Fruit fly (Drosophila melanogaster): ENCODE results near the gene Edem2.

Edem2 gene

dm6 chr2L:13164994-13165801 is 26.8 kb upstream of the Edem2 start, which contains the start of gene Sirt1 (continued):
- TF ChIP-seq unc-4 (GFP tag; IDR thresholded peaks at IDR 0.05; ENCODE audit: partially characterized antibody) (no peak), aop (GFP tag; IDR thresholded peaks at IDR 0.05) (no peak), Oli (tag; optimal IDR thresholded peaks at IDR 0.05) (peak; percentile 91), onecut (GFP tag; IDR thresholded peaks at IDR 0.05) (peak; percentile 51), CHES-1-like (GFP tag; optimal IDR thresholded peaks at IDR 0.05) (no peak), CG6765 (GFP tag; optimal IDR thresholded peaks at IDR 0.05) (peak; percentile 66), wor (GFP tag; IDR thresholded peaks at IDR 0.05) (peak; percentile 75), bab2 (GFP tag; optimal IDR thresholded peaks at IDR 0.05) (peak; percentile 68), Atf3 (GFP tag; optimal IDR thresholded peaks at IDR 0.05) (peak; percentile 25), CG17829 (tag; optimal IDR thresholded peaks at IDR 0.05) (peak; percentile 88), Neu2 (GFP tag; optimal IDR thresholded peaks at IDR 0.05; ENCODE audit: borderline replicate concordance) (no peak), CG31441 (GFP tag; IDR thresholded peaks at IDR 0.05) (peak; percentile 92), CG1603 (tag; optimal IDR thresholded peaks at IDR 0.05) (no peak), tgo (GFP tag; IDR thresholded peaks at IDR 0.05) (peak; percentile 84), CG31365 (tag; optimal IDR thresholded peaks at IDR 0.05) (peak; percentile 29), Hey (tag; optimal IDR thresholded peaks at IDR 0.05) (no peak), nmo (GFP tag; optimal IDR thresholded peaks at IDR 0.05) (peak; percentile 95), Deaf1 (tag; optimal IDR thresholded peaks at IDR 0.05) (peak; percentile 59), lab (GFP tag; optimal IDR thresholded peaks at IDR 0.05) (peak; percentile 76), Vsx1 (GFP tag; optimal IDR thresholded peaks at IDR 0.05) (no peak), CG12744 (GFP tag; optimal IDR thresholded peaks at IDR 0.05) (no peak), CG11696 (GFP tag; IDR thresholded peaks at IDR 0.05) (0 out of 2 replicates have a peak, but pooled peaks have one; percentile 35), Doc2 (GFP tag; IDR thresholded peaks at IDR 0.05) (peak; percentile 8; the same call in 1 of the 2 replicates), H2.0 (GFP tag; IDR thresholded peaks at IDR 0.05) (peak; percentile 68), CG1792 (GFP tag; optimal IDR thresholded peaks at IDR 0.05) (peak; percentile 4), CG32532 (GFP tag; IDR thresholded peaks at IDR 0.05) (peak; percentile 84), Xbp1 (GFP tag; optimal IDR thresholded peaks at IDR 0.05) (peak; percentile 92), CG1647 (GFP tag; optimal IDR thresholded peaks at IDR 0.05) (no peak), CrebB (tag; optimal IDR thresholded peaks at IDR 0.05) (peak; percentile 34), Hr39 (optimal IDR thresholded peaks at IDR 0.05) (no peak), lmd (GFP tag; IDR thresholded peaks at IDR 0.05) (peak; percentile 90), D19A (tag; optimal IDR thresholded peaks at IDR 0.05) (no peak), vfl (GFP tag; optimal IDR thresholded peaks at IDR 0.05) (peak; percentile 10), ewg (GFP tag; optimal IDR thresholded peaks at IDR 0.05) (peak; percentile 55), CG34376 (GFP tag; optimal IDR thresholded peaks at IDR 0.05) (peak; percentile 43), hb (GFP tag; IDR thresholded peaks at IDR 0.05; ENCODE audit: partially characterized antibody) (no peak), Taf1 (GFP tag; IDR thresholded peaks at IDR 0.05) (peak; percentile 32; the same call in 1 of the 2 replicates), CG7963 (GFP tag; IDR thresholded peaks at IDR 0.05; ENCODE audit: partially characterized antibody) (no peak), Myb (GFP tag; optimal IDR thresholded peaks at IDR 0.05) (no peak), CG4730 (GFP tag; IDR thresholded peaks at IDR 0.05) (peak; percentile 67), CG33557 (GFP tag; optimal IDR thresholded peaks at IDR 0.05) (peak; percentile 80), dmrt99B (tag; optimal IDR thresholded peaks at IDR 0.05) (no peak), E2f2 (GFP tag; IDR thresholded peaks at IDR 0.05) (peak; percentile 43; the same call in 1 of the 2 replicates), Fer3 (tag; optimal IDR thresholded peaks at IDR 0.05) (peak; percentile 78), CG34224 (GFP tag; IDR thresholded peaks at IDR 0.05; ENCODE audit: partially characterized antibody) (peak; percentile 45; the same call in 1 of the 3 replicates), CG4854 (GFP tag; optimal IDR thresholded peaks at IDR 0.05) (peak; percentile 18), CG4820 (GFP tag; optimal IDR thresholded peaks at IDR 0.05) (peak; percentile 83), CG13424 (tag; optimal IDR thresholded peaks at IDR 0.05) (peak; percentile 93), hth (optimal IDR thresholded peaks at IDR 0.05) (no peak)
